Fruit fly (Drosophila melanogaster) whole organism, embryonic: Measurements from ENCODE around the gene fusl.
A peak's percentile ranks its signal among the peaks of the same experiment; 100 is the strongest.

Experiments used
- Atf6 ChIP-seq: fragments of 200-800 bp; sonication (Bioruptor generic); IDR thresholded peaks from 2 replicates; pipeline ENCODE4 v1.3.6; 2022; ENCODE audit warnings: missing biosample characterization, missing genetic modification characterization
- Blimp-1 ChIP-seq: fragments of 200-800 bp; sonication (Bioruptor generic); optimal IDR thresholded peaks from 3 replicates; lab custom pipeline; 2018; ENCODE audit warnings: missing biosample characterization, missing genetic modification characterization, mild to moderate bottlenecking, moderate library complexity, missing genetic modification reagents
- CG10431 ChIP-seq: fragments of 200-800 bp; sonication (Bioruptor generic); optimal IDR thresholded peaks from 3 replicates; lab custom pipeline; 2018; ENCODE audit warnings: missing biosample characterization, mild to moderate bottlenecking, missing genetic modification characterization
- CG10462 ChIP-seq: fragments of 200-800 bp; sonication (Bioruptor generic); optimal IDR thresholded peaks from 2 replicates; lab custom pipeline; 2016; ENCODE audit warnings: missing biosample characterization, missing genetic modification characterization
- CG11456 ChIP-seq: fragments of 200-800 bp; sonication (Bioruptor generic); IDR thresholded peaks from 3 replicates; pipeline ENCODE4 v1.3.6; 2022; ENCODE audit warnings: missing biosample characterization, missing genetic modification characterization
- CG12769 ChIP-seq: fragments of 200-800 bp; sonication (Bioruptor generic); optimal IDR thresholded peaks from 2 replicates; lab custom pipeline; 2019; ENCODE audit warnings: missing biosample characterization, mild to moderate bottlenecking, missing genetic modification characterization, moderate library complexity
- CG18011 ChIP-seq: fragments of 200-800 bp; sonication (Bioruptor generic); optimal IDR thresholded peaks from 2 replicates; lab custom pipeline; 2017; ENCODE audit warnings: missing biosample characterization, missing genetic modification characterization, mild to moderate bottlenecking, moderate library complexity, missing genotype
- CG1832 ChIP-seq: fragments of 200-800 bp; sonication (Bioruptor generic); optimal IDR thresholded peaks from 2 replicates; lab custom pipeline; 2017; ENCODE audit warnings: missing biosample characterization, mild to moderate bottlenecking, missing genetic modification characterization, inconsistent platforms
- CG2202 ChIP-seq: fragments of 200-800 bp; sonication (Bioruptor generic); optimal IDR thresholded peaks from 2 replicates; lab custom pipeline; 2018; ENCODE audit warnings: missing biosample characterization, mild to moderate bottlenecking, missing genetic modification characterization
- CG34376 ChIP-seq: fragments of 200-800 bp; sonication (Bioruptor generic); optimal IDR thresholded peaks from 2 replicates; lab custom pipeline; 2018; ENCODE audit warnings: missing biosample characterization, mild to moderate bottlenecking, missing genetic modification characterization
- CG4360 ChIP-seq: fragments of 200-800 bp; sonication (Bioruptor generic); IDR thresholded peaks from 2 replicates; pipeline ENCODE4 v1.3.6; 2022; ENCODE audit warnings: missing biosample characterization, missing genetic modification characterization
- CG5180 ChIP-seq: fragments of 200-800 bp; sonication (Bioruptor generic); optimal IDR thresholded peaks from 3 replicates; lab custom pipeline; 2017; ENCODE audit warnings: missing biosample characterization, missing genetic modification characterization, mild to moderate bottlenecking, moderate library complexity, missing genetic modification reagents
- CG6175 ChIP-seq: fragments of 200-800 bp; sonication (Bioruptor generic); IDR thresholded peaks from 3 replicates; pipeline ENCODE4 v1.3.6; 2022; ENCODE audit warnings: missing biosample characterization, missing genetic modification characterization
- CG8388 ChIP-seq: fragments of 200-800 bp; sonication (Bioruptor generic); optimal IDR thresholded peaks from 2 replicates; lab custom pipeline; 2019; ENCODE audit warnings: missing biosample characterization, mild to moderate bottlenecking, missing genetic modification characterization, moderate library complexity
- Deaf1 ChIP-seq: fragments of 200-800 bp; optimal IDR thresholded peaks from 3 replicates; lab custom pipeline; 2019; ENCODE audit warnings: missing biosample characterization, mild to moderate bottlenecking, missing genetic modification characterization, moderate library complexity
- Dip3 ChIP-seq: fragments of 200-800 bp; sonication (Bioruptor generic); optimal IDR thresholded peaks from 3 replicates; lab custom pipeline; 2016; ENCODE audit warnings: missing biosample characterization, missing genetic modification characterization
- Fer3 ChIP-seq: fragments of 200-800 bp; sonication (Bioruptor generic); optimal IDR thresholded peaks from 2 replicates; lab custom pipeline; 2018; ENCODE audit warnings: missing biosample characterization, mild to moderate bottlenecking, missing genetic modification characterization, moderate library complexity
- HHEX ChIP-seq: fragments of 200-800 bp; sonication (Bioruptor generic); optimal IDR thresholded peaks from 3 replicates; lab custom pipeline; 2017; ENCODE audit warnings: missing biosample characterization, mild to moderate bottlenecking, missing genetic modification characterization, missing genetic modification reagents
- HLH54F ChIP-seq: fragments of 200-800 bp; sonication (Bioruptor generic); optimal IDR thresholded peaks from 3 replicates; lab custom pipeline; 2016; ENCODE audit warnings: missing biosample characterization, missing genetic modification characterization
- Hr3 ChIP-seq: fragments of 200-800 bp; sonication (Bioruptor generic); optimal IDR thresholded peaks from 3 replicates; lab custom pipeline; 2016; ENCODE audit warnings: missing biosample characterization, missing genetic modification characterization
- MBD-R2 ChIP-seq: fragments of 200-800 bp; sonication (Bioruptor generic); IDR thresholded peaks from 2 replicates; pipeline ENCODE4 v1.3.6; 2022; ENCODE audit warnings: missing biosample characterization, missing genetic modification characterization
- Med ChIP-seq: fragments of 200-800 bp; sonication (Bioruptor generic); peaks from one replicate; lab custom pipeline; 2016; ENCODE audit warnings: missing biosample characterization, missing genetic modification characterization, mild to moderate bottlenecking, inconsistent platforms, moderate library complexity
- Pdp1 ChIP-seq, 2 experiments: fragments of 200-800 bp; sonication (Bioruptor generic); optimal IDR thresholded peaks; 3 replicates each; lab custom pipeline; 2016; ENCODE audit warnings: missing biosample characterization in 2 of 2, missing genetic modification characterization in 2 of 2, mild to moderate bottlenecking in 1 of 2, moderate library complexity in 1 of 2
- Rx ChIP-seq: fragments of 200-800 bp; sonication (Bioruptor generic); IDR thresholded peaks from 2 replicates; pipeline ENCODE4 v1.3.6; 2022; ENCODE audit warnings: missing biosample characterization, missing genetic modification characterization
- Sin3A ChIP-seq: fragments of >200 bp; optimal IDR thresholded peaks from 2 replicates; lab custom pipeline; 2018
- Ssrp ChIP-seq: fragments of 200-800 bp; sonication (Bioruptor generic); optimal IDR thresholded peaks from 2 replicates; lab custom pipeline; 2018; ENCODE audit warnings: missing biosample characterization, mild to moderate bottlenecking, missing genetic modification characterization, moderate library complexity
- ac ChIP-seq: fragments of 200-800 bp; sonication (Bioruptor generic); optimal IDR thresholded peaks from 3 replicates; lab custom pipeline; 2017; ENCODE audit warnings: missing biosample characterization, mild to moderate bottlenecking, missing genetic modification characterization
- bsh ChIP-seq, 2 experiments: fragments of 200-800 bp; sonication (Bioruptor generic); optimal IDR thresholded peaks; 2 replicates each; lab custom pipeline; 2017 to 2018; ENCODE audit warnings: mild to moderate bottlenecking in 2 of 2, missing biosample characterization in 2 of 2, missing genetic modification characterization in 2 of 2, moderate library complexity in 1 of 2
- chinmo ChIP-seq: fragments of 200-800 bp; sonication (Bioruptor generic); IDR thresholded peaks from 4 replicates; pipeline ENCODE4 v1.3.6; 2022; ENCODE audit warnings: missing biosample characterization, missing genetic modification characterization; ENCODE audit not compliant: partially characterized antibody
- chm ChIP-seq: fragments of 200-800 bp; sonication (Bioruptor generic); IDR thresholded peaks from 2 replicates; pipeline ENCODE4 v1.3.6; 2022; ENCODE audit warnings: missing biosample characterization, missing genetic modification characterization
- crol ChIP-seq: fragments of 200-800 bp; sonication (Bioruptor generic); IDR thresholded peaks from 2 replicates; pipeline ENCODE4 v1.3.6; 2022; ENCODE audit warnings: missing biosample characterization, missing genetic modification characterization
- eve ChIP-seq, 2 experiments: fragments of >200 bp; optimal IDR thresholded peaks; 2 replicates each; lab custom pipeline; 2017; ENCODE audit warnings: missing biosample characterization in 2 of 2, missing genetic modification characterization in 2 of 2
- inv ChIP-seq: fragments of 200-800 bp; sonication (Bioruptor generic); IDR thresholded peaks from 2 replicates; pipeline ENCODE4 v1.3.6; 2022; ENCODE audit warnings: missing biosample characterization, missing genetic modification characterization; ENCODE audit not compliant: partially characterized antibody
- jing ChIP-seq: fragments of 200-800 bp; sonication (Bioruptor generic); optimal IDR thresholded peaks from 2 replicates; lab custom pipeline; 2018; ENCODE audit warnings: missing biosample characterization, mild to moderate bottlenecking, missing genetic modification characterization
- jumu ChIP-seq: fragments of 200-800 bp; sonication (Bioruptor generic); optimal IDR thresholded peaks from 3 replicates; lab custom pipeline; 2016; ENCODE audit warnings: missing biosample characterization, missing genetic modification characterization
- kay ChIP-seq: fragments of 200-800 bp; sonication (Bioruptor generic); optimal IDR thresholded peaks from 2 replicates; lab custom pipeline; 2016; ENCODE audit warnings: missing biosample characterization, missing genetic modification characterization
- kni ChIP-seq: fragments of 200-800 bp; sonication (Bioruptor generic); optimal IDR thresholded peaks from 3 replicates; lab custom pipeline; 2017; ENCODE audit warnings: mild to moderate bottlenecking, missing biosample characterization, missing genetic modification reagents, missing genetic modification characterization
- nerfin-1 ChIP-seq: fragments of 200-800 bp; sonication (Bioruptor generic); optimal IDR thresholded peaks from 3 replicates; lab custom pipeline; 2019; ENCODE audit warnings: missing biosample characterization, mild to moderate bottlenecking, missing genetic modification characterization, moderate library complexity
- otp ChIP-seq: fragments of 200-800 bp; sonication (Bioruptor generic); IDR thresholded peaks from 3 replicates; pipeline ENCODE4, ENCODE4 v1.3.6; 2022; ENCODE audit warnings: missing biosample characterization, missing genetic modification characterization
- repo ChIP-seq: fragments of 200-800 bp; sonication (Bioruptor generic); optimal IDR thresholded peaks from 2 replicates; lab custom pipeline; 2016; ENCODE audit warnings: missing biosample characterization, missing genetic modification characterization
- run ChIP-seq: fragments of 200-800 bp; sonication (Bioruptor generic); optimal IDR thresholded peaks from 3 replicates; lab custom pipeline; 2018; ENCODE audit warnings: missing biosample characterization, mild to moderate bottlenecking, missing genetic modification characterization
- scrt ChIP-seq: fragments of 200-800 bp; sonication (Bioruptor generic); optimal IDR thresholded peaks from 2 replicates; lab custom pipeline; 2018; ENCODE audit warnings: missing biosample characterization, mild to moderate bottlenecking, missing genetic modification characterization, moderate library complexity
- sens-2 ChIP-seq: fragments of 200-800 bp; sonication (Bioruptor generic); IDR thresholded peaks from 2 replicates; pipeline ENCODE4 v1.3.6; 2022; ENCODE audit warnings: missing biosample characterization, missing genetic modification characterization
- so ChIP-seq: fragments of 200-800 bp; sonication (Bioruptor generic); IDR thresholded peaks from 3 replicates; pipeline ENCODE4 v1.3.6; 2022; ENCODE audit warnings: missing biosample characterization, missing genetic modification characterization
- sqz ChIP-seq: fragments of 200-800 bp; sonication (Bioruptor generic); optimal IDR thresholded peaks from 3 replicates; lab custom pipeline; 2018; ENCODE audit warnings: missing biosample characterization, mild to moderate bottlenecking, missing genetic modification characterization
- sr ChIP-seq: fragments of 200-800 bp; sonication (Bioruptor generic); IDR thresholded peaks from 3 replicates; pipeline ENCODE4 v1.3.6; 2022; ENCODE audit warnings: missing biosample characterization, missing genetic modification characterization
- tll ChIP-seq, 2 experiments: fragments of 200-800 bp in 1 of 2; fragments of >200 bp in 1 of 2; sonication (Bioruptor generic) in 1 of 2; optimal IDR thresholded peaks; 2 replicates each; lab custom pipeline; 2017 to 2019; ENCODE audit warnings: missing biosample characterization in 2 of 2, missing genetic modification characterization in 2 of 2, mild to moderate bottlenecking in 1 of 2, moderate library complexity in 1 of 2
- tx ChIP-seq: fragments of 200-800 bp; sonication (Bioruptor generic); optimal IDR thresholded peaks from 2 replicates; lab custom pipeline; 2016; ENCODE audit warnings: missing biosample characterization, missing genetic modification characterization
- unpg ChIP-seq: fragments of 200-800 bp; sonication (Bioruptor generic); optimal IDR thresholded peaks from 3 replicates; lab custom pipeline; 2018; ENCODE audit warnings: missing biosample characterization, mild to moderate bottlenecking, missing genetic modification characterization, moderate library complexity
- vvl ChIP-seq: fragments of 200-800 bp; sonication (Bioruptor generic); IDR thresholded peaks from 2 replicates; pipeline ENCODE4 v1.3.6; 2022; ENCODE audit warnings: missing biosample characterization, missing genetic modification characterization
- wdn ChIP-seq: fragments of 200-800 bp; sonication (Bioruptor generic); IDR thresholded peaks from 2 replicates; pipeline ENCODE4 v1.3.6; 2022; ENCODE audit warnings: missing biosample characterization, missing genetic modification characterization

Gene fusl

dm6 chr2L:5300237-5300668 is 37.6 kb downstream of the fusl start (continued):
- TF ChIP-seq CG1832 (GFP tag; lab: Kevin White, UChicago) (peak; percentile 40), Dip3 (no peak), CG5180 (GFP tag; lab: Kevin White, UChicago) (peak; percentile 87), CG10431 (GFP tag; lab: Kevin White, UChicago) (no peak), so (GFP tag; lab: Robert Waterston, UW) (0 out of 3 replicates have a peak, but pooled peaks have one; percentile 15), CG10462 (no peak), vvl (GFP tag; lab: Robert Waterston, UW) (peak; percentile 28; the same call in 1 of the 2 replicates), repo (no peak), jumu (no peak), CG11456 (GFP tag; lab: Robert Waterston, UW) (no peak), chm (GFP tag; lab: Robert Waterston, UW) (peak; percentile 19; the same call in 1 of the 2 replicates), jing (GFP tag; lab: Kevin White, UChicago) (no peak), chinmo (GFP tag; lab: Robert Waterston, UW) (0 out of 4 replicates have a peak, but pooled peaks have one; percentile 53), Hr3 (GFP tag; lab: Kevin White, UChicago) (peak; percentile 27), crol (GFP tag; lab: Robert Waterston, UW) (peak; percentile 85), HHEX (GFP tag; lab: Kevin White, UChicago) (peak; percentile 4), wdn (GFP tag; lab: Robert Waterston, UW) (no peak), run (no peak), sqz (GFP tag; lab: Kevin White, UChicago) (peak; percentile 31), kni (peak; percentile 21), sr (GFP tag; lab: Robert Waterston, UW) (peak; percentile 80), CG6175 (GFP tag; lab: Robert Waterston, UW) (0 out of 3 replicates have a peak, but pooled peaks have one; percentile 18), CG12769 (tag; lab: Kevin White, UChicago) (peak; percentile 8), sens-2 (GFP tag; lab: Robert Waterston, UW) (peak; percentile 79; the same call in 1 of the 2 replicates), CG8388 (GFP tag; lab: Kevin White, UChicago) (peak; percentile 75), inv (no peak), Blimp-1 (GFP tag; lab: Kevin White, UChicago) (peak; percentile 99), HLH54F (GFP tag; lab: Kevin White, UChicago) (no peak), Deaf1 (peak; percentile 1), CG4360 (GFP tag; lab: Robert Waterston, UW) (peak; percentile 87), nerfin-1 (tag; lab: Kevin White, UChicago) (no peak), Atf6 (GFP tag; lab: Robert Waterston, UW) (no peak)

DNA sequence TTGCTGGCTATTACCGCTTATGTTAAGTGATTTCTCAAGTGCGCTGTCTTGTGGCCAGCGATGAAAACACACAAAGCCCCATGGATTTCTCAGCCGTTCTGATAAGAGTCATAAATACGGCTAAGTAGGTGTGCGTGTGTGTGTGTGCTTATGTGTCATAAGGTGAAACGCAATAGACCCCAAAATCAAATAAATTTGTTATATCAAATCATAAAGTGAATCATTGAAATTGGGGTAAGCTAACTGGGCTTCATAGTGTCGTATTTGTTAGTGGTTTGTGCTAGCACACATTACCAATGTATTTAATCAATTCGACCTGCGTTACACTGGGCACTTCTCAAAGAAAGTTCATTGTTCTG is 38.3 kb downstream of the fusl start:
- no peak for TF ChIP-seq Dip3
- no peak for TF ChIP-seq tx (GFP tag; lab: Kevin White, UChicago)
- no peak for TF ChIP-seq eve (GFP tag; optimal IDR thresholded peaks at IDR 0.05; lab: Kevin White, UChicago)
- TF ChIP-seq tll (GFP tag; optimal IDR thresholded peaks at IDR 0.05; lab: Kevin White, UChicago): no peak
- no peak for TF ChIP-seq ac (GFP tag; lab: Kevin White, UChicago)
- TF ChIP-seq CG18011: no peak
- TF ChIP-seq kay (GFP tag; lab: Kevin White, UChicago): peak; percentile 21
- peak; percentile 38 for TF ChIP-seq CG34376 (GFP tag; lab: Kevin White, UChicago)
- TF ChIP-seq Pdp1 (GFP tag; optimal IDR thresholded peaks at IDR 0.05; lab: Kevin White, UChicago): peak in 1 of 2 experiments; percentile 51
- TF ChIP-seq otp: no peak
- TF ChIP-seq unpg (GFP tag; lab: Kevin White, UChicago): no peak
- no peak for TF ChIP-seq Rx (GFP tag; lab: Robert Waterston, UW)
- TF ChIP-seq CG2202 (tag; lab: Kevin White, UChicago): no peak
- TF ChIP-seq Fer3 (tag; lab: Kevin White, UChicago): no peak
- no peak for TF ChIP-seq scrt (GFP tag; lab: Kevin White, UChicago)
- no peak for TF ChIP-seq bsh (GFP tag; optimal IDR thresholded peaks at IDR 0.05; lab: Kevin White, UChicago)
- TF ChIP-seq Sin3A (lab: Kevin White, UChicago): no peak
- TF ChIP-seq MBD-R2 (GFP tag; lab: Robert Waterston, UW): no peak; the same call in 1 of the 2 replicates
- peak; percentile 47 for TF ChIP-seq Med (GFP tag; lab: Kevin White, UChicago)
- no peak for TF ChIP-seq Ssrp (tag; lab: Kevin White, UChicago)
